Worm (Caenorhabditis elegans) whole organism, mixed stage, embryonic: ENCODE measurements around the gene B0416.5.

ENCODE experiments used
- ces-1 ChIP-seq: fragments of 150-350 bp; optimal IDR thresholded peaks from 2 replicates; lab custom pipeline; 2014; ENCODE audit warnings: missing biosample characterization, missing genetic modification reagents, missing genetic modification characterization
- elt-1 ChIP-seq: sonication (generic microtip); optimal IDR thresholded peaks from 2 replicates; lab custom pipeline; 2017; ENCODE audit warnings: missing genetic modification characterization, mild to moderate bottlenecking, missing compliant biosample characterization, antibody characterized with exemption, moderate library complexity, borderline replicate concordance; ENCODE audit not compliant: insufficient read depth
- lin-13 ChIP-seq: fragments of 150-350 bp; optimal IDR thresholded peaks from 2 replicates; lab custom pipeline; 2014; ENCODE audit warnings: missing biosample characterization, missing genetic modification characterization
- nhr-28 ChIP-seq: fragments of 150-350 bp; optimal IDR thresholded peaks from 2 replicates; lab custom pipeline; 2014; ENCODE audit warnings: missing biosample characterization, missing genetic modification characterization
- snpc-4 ChIP-seq: fragments of 150-350 bp; optimal IDR thresholded peaks from 2 replicates; lab custom pipeline; 2014; ENCODE audit warnings: missing biosample characterization, missing genetic modification characterization
- tbx-8 ChIP-seq: fragments of 200-800 bp; sonication (Bioruptor generic); optimal IDR thresholded peaks from 2 replicates; lab custom pipeline; 2018; ENCODE audit warnings: mild to moderate bottlenecking, missing genetic modification characterization, moderate library complexity, missing compliant biosample characterization
- unc-62 ChIP-seq: fragments of 150-350 bp; optimal IDR thresholded peaks from 2 replicates; lab custom pipeline; 2014; ENCODE audit warnings: missing biosample characterization, missing genetic modification reagents, missing genetic modification characterization
- ztf-11 ChIP-seq: fragments of 150-350 bp; optimal IDR thresholded peaks from 2 replicates; lab custom pipeline; 2014; ENCODE audit warnings: missing biosample characterization, missing genetic modification characterization

DNA sequence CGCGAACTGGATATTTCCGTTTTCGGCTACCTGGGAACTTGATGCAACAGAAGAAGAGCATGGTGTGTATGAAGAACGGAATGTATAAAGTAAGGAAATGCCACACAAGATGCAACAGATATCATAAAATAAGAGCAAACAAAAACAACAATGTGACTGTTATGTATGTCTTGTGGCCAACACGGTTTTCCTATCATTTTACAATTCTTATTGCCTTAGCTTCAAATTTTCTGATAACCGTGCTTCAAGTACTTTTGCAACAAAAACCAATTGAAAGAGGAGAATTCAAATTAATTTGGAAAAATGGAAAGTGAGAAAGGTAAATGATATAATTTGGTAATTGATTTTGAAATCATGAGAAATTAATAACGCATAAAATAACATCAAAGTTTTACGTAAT lies 39.1 kb downstream of the B0416.5 start:
- no peak for TF ChIP-seq tbx-8
- TF ChIP-seq nhr-28 (tag; lab: Kevin White, UChicago): no peak
- TF ChIP-seq ces-1 (GFP tag; lab: Kevin White, UChicago): no peak
- TF ChIP-seq snpc-4 (tag; lab: Kevin White, UChicago): no peak
- TF ChIP-seq ztf-11: no peak
- TF ChIP-seq lin-13 (tag; lab: Kevin White, UChicago): no peak
- TF ChIP-seq elt-1: no peak
- no peak for TF ChIP-seq unc-62 (GFP tag; lab: Kevin White, UChicago)
